Worm (Caenorhabditis elegans): ENCODE data around the gene dhs-13.

The dhs-13 gene

DNA sequence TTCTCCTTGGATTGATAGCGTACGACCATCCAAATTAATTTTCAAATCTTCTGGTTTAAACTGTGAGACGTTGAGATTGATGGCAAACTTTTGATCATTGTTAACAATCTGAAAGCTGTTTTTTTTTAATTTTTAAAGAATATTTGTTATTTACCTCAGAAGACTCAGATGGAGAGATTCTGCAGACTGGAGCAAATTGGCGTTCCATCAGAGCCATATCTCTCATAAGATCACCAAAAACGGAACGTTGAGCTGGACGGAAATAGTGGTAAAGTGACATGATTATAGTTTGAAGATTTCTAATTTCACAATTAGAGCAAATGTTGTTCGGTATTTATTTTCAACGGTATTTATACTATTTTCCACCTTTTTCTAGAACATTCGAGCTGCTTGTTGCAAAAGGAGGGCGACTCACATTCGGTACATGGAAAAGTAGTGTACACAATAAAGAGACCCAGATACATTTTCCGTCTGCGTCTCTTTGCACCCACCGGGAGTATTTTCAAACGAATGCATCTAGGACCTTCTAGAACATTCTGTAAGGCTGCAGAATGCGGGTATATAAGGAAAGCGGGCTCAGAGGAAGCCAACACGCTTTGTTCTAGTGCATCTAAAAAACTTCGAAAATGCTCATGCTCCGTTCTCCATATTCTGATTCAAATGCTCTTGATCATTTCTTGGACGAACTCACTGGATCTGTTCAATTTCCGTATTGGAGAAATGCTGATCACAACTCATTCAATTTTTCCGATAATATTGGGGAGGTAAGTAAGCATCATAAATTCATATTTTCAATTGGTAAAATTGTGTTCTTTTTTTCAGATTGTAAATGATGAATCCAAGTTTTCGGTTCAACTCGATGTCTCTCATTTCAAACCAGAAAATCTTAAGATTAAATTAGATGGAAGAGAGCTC, 33.4 kb upstream of the dhs-13 start, which contains the start of the genes hsp-16.2 and hsp-16.41:
TSS of gene hsp-16.2 (minus strand) at position 313 of the 915 bp plus-strand sequence.
TSS of gene hsp-16.41 (plus strand) at position 534 of the 915 bp plus-strand sequence.
- peak; percentile 76 for TF ChIP-seq ama-1 (optimal IDR thresholded peaks at IDR 0.05)
- no peak for TF ChIP-seq tbx-11 (GFP tag; IDR thresholded peaks at IDR 0.05)
- TF ChIP-seq tra-4 (tag; optimal IDR thresholded peaks at IDR 0.05), result no peak
- no peak for TF ChIP-seq B0310.2 (tag; optimal IDR thresholded peaks at IDR 0.05)
- TF ChIP-seq ets-7 (tag; optimal IDR thresholded peaks at IDR 0.05), result no peak
- no peak for TF ChIP-seq hmbx-1 (tag; optimal IDR thresholded peaks at IDR 0.05)
- TF ChIP-seq F13C5.2 (tag; optimal IDR thresholded peaks at IDR 0.05), result no peak
- no peak for TF ChIP-seq hmg-4 (GFP tag; optimal IDR thresholded peaks at IDR 0.05)

DNA sequence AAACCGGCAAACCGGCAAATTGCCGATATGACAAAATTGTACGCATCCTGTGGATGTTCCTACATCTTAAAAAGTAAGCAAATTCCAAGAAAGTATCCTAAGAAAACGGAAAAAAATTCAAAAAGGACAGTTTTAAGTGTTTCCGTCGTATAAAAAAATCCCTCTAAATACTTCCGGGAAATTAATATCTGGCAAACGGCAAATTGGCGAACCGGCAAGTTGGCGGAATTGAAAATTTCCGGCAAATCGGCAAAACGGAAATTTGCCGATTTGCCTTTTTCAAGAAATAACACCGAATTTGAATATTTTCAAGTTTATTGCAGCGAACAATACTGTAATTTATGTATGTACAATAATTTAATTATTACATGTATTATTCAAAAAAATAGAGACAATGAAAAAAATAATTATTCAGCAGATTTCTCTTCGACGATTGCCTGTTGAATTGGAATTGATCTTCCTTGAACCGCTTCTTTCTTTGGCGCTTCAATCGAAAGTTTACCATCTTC, 32.6 kb upstream of the dhs-13 start:
- TF ChIP-seq pes-1 (GFP tag; IDR thresholded peaks at IDR 0.05), result no peak
- no peak for TF ChIP-seq ceh-36 (tag; optimal IDR thresholded peaks at IDR 0.05)
- no peak for TF ChIP-seq tbx-37 (GFP tag; conservative IDR thresholded peaks at IDR 0.05)
- TF ChIP-seq hmbx-1 (tag; optimal IDR thresholded peaks at IDR 0.05), result no peak
- no peak for TF ChIP-seq flt-1 (GFP tag; IDR thresholded peaks at IDR 0.05)
- no peak for TF ChIP-seq ets-7 (tag; optimal IDR thresholded peaks at IDR 0.05)
- TF ChIP-seq hnd-1 (tag; optimal IDR thresholded peaks at IDR 0.05), result no peak
- no peak for TF ChIP-seq tbx-11 (GFP tag; IDR thresholded peaks at IDR 0.05)
- no peak for TF ChIP-seq ama-1 (optimal IDR thresholded peaks at IDR 0.05)
- no peak for TF ChIP-seq tra-4 (tag; optimal IDR thresholded peaks at IDR 0.05)
- no peak for TF ChIP-seq aly-1 (tag; optimal IDR thresholded peaks at IDR 0.05)
- no peak for TF ChIP-seq sea-1 (GFP tag; conservative IDR thresholded peaks at IDR 0.05)
- TF ChIP-seq B0310.2 (tag; optimal IDR thresholded peaks at IDR 0.05), result no peak

DNA sequence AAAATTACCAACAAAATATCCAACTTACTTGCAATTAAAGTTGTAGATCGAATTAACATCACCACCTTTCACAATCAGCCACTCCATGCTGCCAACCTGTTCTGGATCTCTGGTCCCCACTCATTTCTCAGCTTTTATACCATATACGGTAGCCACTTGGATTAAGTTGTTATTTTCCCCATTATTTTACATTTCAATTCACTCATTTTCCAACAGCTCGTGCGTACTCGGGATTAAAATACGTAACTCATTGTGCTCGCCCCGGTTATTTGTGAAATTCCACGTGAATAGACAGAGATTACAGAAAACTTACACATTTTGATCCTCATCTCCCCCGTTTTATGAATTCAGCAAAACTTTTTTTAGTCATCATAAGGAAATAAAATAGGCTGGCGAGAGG, 31.5 kb upstream of the dhs-13 start, which contains the start of gene srt-41:
TSS of gene srt-41 (minus strand) at position 101 of the 400 bp plus-strand sequence.
- no peak for TF ChIP-seq ceh-36 (tag; optimal IDR thresholded peaks at IDR 0.05)
- no peak for TF ChIP-seq ama-1 (optimal IDR thresholded peaks at IDR 0.05)
- TF ChIP-seq tra-4 (tag; optimal IDR thresholded peaks at IDR 0.05), result no peak
- no peak for TF ChIP-seq sea-1 (GFP tag; conservative IDR thresholded peaks at IDR 0.05)
- TF ChIP-seq ceh-13 (GFP tag; optimal IDR thresholded peaks at IDR 0.05), result no peak
- TF ChIP-seq aly-1 (tag; optimal IDR thresholded peaks at IDR 0.05), result no peak
- TF ChIP-seq F13C5.2 (tag; optimal IDR thresholded peaks at IDR 0.05), result no peak
- TF ChIP-seq hmbx-1 (tag; optimal IDR thresholded peaks at IDR 0.05), result no peak
- TF ChIP-seq hmg-4 (GFP tag; optimal IDR thresholded peaks at IDR 0.05), result no peak
- no peak for TF ChIP-seq tbx-11 (GFP tag; IDR thresholded peaks at IDR 0.05)
- no peak for TF ChIP-seq scrt-1 (GFP tag; IDR thresholded peaks at IDR 0.05)
- TF ChIP-seq ets-7 (tag; optimal IDR thresholded peaks at IDR 0.05), result no peak
- TF ChIP-seq tbx-37 (GFP tag; conservative IDR thresholded peaks at IDR 0.05), result no peak
- no peak for TF ChIP-seq hnd-1 (tag; optimal IDR thresholded peaks at IDR 0.05)
- TF ChIP-seq pes-1 (GFP tag; IDR thresholded peaks at IDR 0.05), result no peak
- no peak for TF ChIP-seq B0310.2 (tag; optimal IDR thresholded peaks at IDR 0.05)
- TF ChIP-seq flt-1 (GFP tag; IDR thresholded peaks at IDR 0.05), result no peak

DNA sequence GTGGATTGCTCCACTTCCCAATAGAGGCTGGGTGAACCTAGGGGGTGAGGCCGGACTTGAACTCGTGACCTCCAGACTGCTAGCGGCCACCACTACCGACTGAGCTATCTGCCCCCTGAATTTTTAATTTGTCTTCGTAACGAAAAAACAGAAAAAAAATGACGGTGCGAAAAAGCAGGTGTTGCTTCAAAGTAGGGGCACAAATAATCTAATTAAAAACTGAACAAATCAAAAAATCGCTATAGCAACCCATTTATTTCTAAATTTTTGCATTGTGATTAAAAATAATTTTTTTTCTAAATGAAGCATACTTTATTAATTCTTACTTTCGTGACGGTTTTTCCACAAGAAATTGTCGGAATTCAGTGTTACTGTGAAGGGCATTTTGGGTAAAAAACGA, 26.4 kb upstream of the dhs-13 start, which contains the start of gene F36H9.10:
TSS of gene F36H9.10 (plus strand) at position 301 of the 400 bp plus-strand sequence.
- TF ChIP-seq B0310.2 (tag; optimal IDR thresholded peaks at IDR 0.05) (no peak), ceh-36 (tag; optimal IDR thresholded peaks at IDR 0.05) (no peak), hnd-1 (tag; optimal IDR thresholded peaks at IDR 0.05) (no peak), aly-1 (tag; optimal IDR thresholded peaks at IDR 0.05) (no peak), tra-4 (tag; optimal IDR thresholded peaks at IDR 0.05) (no peak)

DNA sequence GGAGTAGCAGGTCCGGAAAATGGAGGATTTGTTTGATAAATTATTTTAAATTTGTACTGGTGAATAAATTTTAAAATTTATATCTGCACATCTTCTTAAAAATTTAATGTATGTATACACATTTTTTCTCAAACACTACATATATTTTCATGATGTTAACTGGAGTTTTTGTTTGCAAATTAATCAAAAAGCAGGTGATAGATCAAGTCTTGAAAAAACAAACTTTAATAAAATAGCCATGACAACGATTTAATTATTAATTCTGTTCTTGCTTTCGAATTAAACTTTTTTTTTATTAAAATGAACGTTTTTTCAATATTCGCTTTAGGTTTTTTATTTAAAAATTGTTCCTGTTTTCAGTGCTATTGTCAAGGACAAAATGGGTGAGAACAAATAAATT, 22.7 kb upstream of the dhs-13 start, which contains the start of gene F36H9.1:
TSS of gene F36H9.1 (plus strand) at position 301 of the 400 bp plus-strand sequence.
- TF ChIP-seq pes-1 (GFP tag; IDR thresholded peaks at IDR 0.05) (no peak), F13C5.2 (tag; optimal IDR thresholded peaks at IDR 0.05) (no peak), tbx-11 (GFP tag; IDR thresholded peaks at IDR 0.05) (no peak), B0310.2 (tag; optimal IDR thresholded peaks at IDR 0.05) (no peak), tbx-37 (GFP tag; conservative IDR thresholded peaks at IDR 0.05) (no peak), sea-1 (GFP tag; conservative IDR thresholded peaks at IDR 0.05) (no peak)

DNA sequence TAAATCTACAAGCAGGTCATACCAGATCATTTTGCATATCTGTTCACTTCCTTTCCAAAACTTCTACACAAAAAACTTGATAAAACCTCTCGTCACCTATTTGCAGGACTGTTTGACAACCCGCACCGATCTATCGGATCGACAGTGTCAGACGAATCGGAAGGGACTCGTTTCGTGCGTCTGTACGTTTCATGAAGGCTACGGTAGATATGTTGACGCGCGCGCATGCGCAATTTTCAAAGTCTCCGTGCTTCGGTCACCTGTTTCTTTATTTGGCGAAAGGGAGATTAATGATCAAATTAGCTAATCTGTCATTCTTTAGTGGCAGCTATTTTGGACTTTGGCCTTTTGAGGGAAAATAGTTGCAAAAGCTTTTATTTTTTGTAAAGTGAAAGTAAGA, 18.0 kb upstream of the dhs-13 start:
- TF ChIP-seq pes-1 (GFP tag; IDR thresholded peaks at IDR 0.05) (no peak), scrt-1 (GFP tag; IDR thresholded peaks at IDR 0.05) (no peak), hmg-4 (GFP tag; optimal IDR thresholded peaks at IDR 0.05) (no peak), tbx-37 (GFP tag; conservative IDR thresholded peaks at IDR 0.05) (no peak), hmbx-1 (tag; optimal IDR thresholded peaks at IDR 0.05) (no peak), F13C5.2 (tag; optimal IDR thresholded peaks at IDR 0.05) (no peak), ceh-13 (GFP tag; optimal IDR thresholded peaks at IDR 0.05) (no peak), tbx-11 (GFP tag; IDR thresholded peaks at IDR 0.05) (no peak), ets-7 (tag; optimal IDR thresholded peaks at IDR 0.05) (no peak), tra-4 (tag; optimal IDR thresholded peaks at IDR 0.05) (no peak), hnd-1 (tag; optimal IDR thresholded peaks at IDR 0.05) (no peak), flt-1 (GFP tag; IDR thresholded peaks at IDR 0.05) (no peak), ceh-36 (tag; optimal IDR thresholded peaks at IDR 0.05) (no peak), sea-1 (GFP tag; conservative IDR thresholded peaks at IDR 0.05) (no peak), ama-1 (optimal IDR thresholded peaks at IDR 0.05) (no peak), B0310.2 (tag; optimal IDR thresholded peaks at IDR 0.05) (no peak), aly-1 (tag; optimal IDR thresholded peaks at IDR 0.05) (no peak)

DNA sequence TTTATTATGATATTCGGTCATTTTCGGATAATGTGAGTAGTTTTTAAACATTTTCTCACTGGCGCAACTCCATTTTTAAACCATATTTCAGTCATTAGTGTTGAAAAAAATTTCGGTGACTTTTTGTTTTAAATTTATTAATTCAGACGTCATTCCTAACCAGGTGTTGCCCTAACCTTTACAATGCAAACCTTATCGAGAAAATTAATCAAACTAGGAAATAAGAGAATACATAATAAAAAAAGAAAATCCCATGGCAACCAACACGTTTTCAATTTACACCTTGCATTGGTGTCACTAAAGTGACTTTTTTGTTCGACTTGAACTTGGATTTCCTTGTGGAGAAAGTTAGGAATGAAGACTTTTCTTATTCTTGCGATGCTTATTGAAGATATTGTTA, 16.6 kb upstream of the dhs-13 start, which contains the start of gene F36H9.2:
TSS of gene F36H9.2 (plus strand) at position 301 of the 400 bp plus-strand sequence.
- no peak for TF ChIP-seq ama-1 (optimal IDR thresholded peaks at IDR 0.05)
